Worm (Caenorhabditis elegans) whole organism, young adult: ENCODE data around the gene spp-3.

Experiments
- B0336.3 ChIP-seq: fragments of 200-800 bp; sonication (Bioruptor generic); IDR thresholded peaks from 2 replicates; pipeline ENCODE4 v1.3.6; 2022; ENCODE audit warnings: missing genetic modification characterization, missing compliant biosample characterization
- K11D2.4 ChIP-seq: fragments of 200-800 bp; sonication (Bioruptor generic); IDR thresholded peaks from 2 replicates; pipeline ENCODE4 v1.3.6; 2022; ENCODE audit warnings: missing genetic modification reagents, missing genetic modification characterization, missing compliant biosample characterization
- Y79H2A.3 ChIP-seq: fragments of 200-800 bp; sonication (Bioruptor generic); conservative IDR thresholded peaks from 2 replicates; pipeline ENCODE4 v1.3.6; 2022; ENCODE audit warnings: missing genetic modification reagents, missing genetic modification characterization, missing compliant biosample characterization
- Y95B8A.8 ChIP-seq: fragments of 200-800 bp; sonication (Bioruptor generic); IDR thresholded peaks from 2 replicates; pipeline ENCODE4 v1.3.6; 2022; ENCODE audit warnings: missing genetic modification reagents, missing genetic modification characterization, missing compliant biosample characterization
- akir-1 ChIP-seq: fragments of 200-800 bp; sonication (Bioruptor generic); optimal IDR thresholded peaks from 2 replicates; lab custom pipeline; 2018; ENCODE audit warnings: mild to moderate bottlenecking, missing genetic modification characterization, moderate library complexity, missing compliant biosample characterization
- atf-7 ChIP-seq: sonication (generic microtip); optimal IDR thresholded peaks from 2 replicates; lab custom pipeline; 2017; ENCODE audit warnings: mild to moderate bottlenecking, missing genetic modification characterization, missing compliant biosample characterization
- attf-5 ChIP-seq: fragments of 200-800 bp; sonication (Bioruptor generic); optimal IDR thresholded peaks from 2 replicates; lab custom pipeline; 2018; ENCODE audit warnings: mild to moderate bottlenecking, missing genetic modification characterization, missing compliant biosample characterization
- cebp-1 ChIP-seq, 2 experiments: fragments of 200-800 bp in 1 of 2; sonication (Bioruptor generic) in 1 of 2; sonication (generic microtip) in 1 of 2; IDR thresholded peaks in 1 of 2; optimal IDR thresholded peaks in 1 of 2; 2 replicates each; pipeline versions ENCODE4 v1.3.6 to Lab custom; 2017 to 2022; ENCODE audit warnings: missing compliant biosample characterization in 2 of 2, missing genetic modification characterization in 2 of 2, mild to moderate bottlenecking in 1 of 2, missing genetic modification reagents in 1 of 2, moderate library complexity in 1 of 2
- ceh-79 ChIP-seq: sonication (generic microtip); optimal IDR thresholded peaks from 2 replicates; lab custom pipeline; 2017; ENCODE audit warnings: mild to moderate bottlenecking, missing genetic modification characterization, missing compliant biosample characterization
- dox-1 ChIP-seq: fragments of 200-800 bp; sonication (Bioruptor generic); IDR thresholded peaks from 2 replicates; pipeline ENCODE4 v1.3.6; 2022; ENCODE audit warnings: missing genetic modification reagents, missing genetic modification characterization, missing compliant biosample characterization
- dpff-1 ChIP-seq: sonication (generic microtip); optimal IDR thresholded peaks from 2 replicates; lab custom pipeline; 2017; ENCODE audit warnings: mild to moderate bottlenecking, missing genetic modification characterization, missing compliant biosample characterization
- efl-1 ChIP-seq: fragments of 150-350 bp; optimal IDR thresholded peaks from 2 replicates; lab custom pipeline; 2014; ENCODE audit warnings: missing biosample characterization, missing genetic modification reagents, missing genetic modification characterization
- ets-4 ChIP-seq: fragments of 200-800 bp; sonication (Bioruptor generic); optimal IDR thresholded peaks from 2 replicates; lab custom pipeline; 2018; ENCODE audit warnings: mild to moderate bottlenecking, missing genetic modification characterization, missing compliant biosample characterization
- gei-17 ChIP-seq: fragments of 200-800 bp; sonication (Bioruptor generic); optimal IDR thresholded peaks from 2 replicates; lab custom pipeline; 2018; ENCODE audit warnings: mild to moderate bottlenecking, missing genetic modification characterization, missing compliant biosample characterization
- hlh-26 ChIP-seq: fragments of 200-800 bp; sonication (Bioruptor generic); conservative IDR thresholded peaks from 2 replicates; pipeline ENCODE4 v1.3.6; 2022; ENCODE audit warnings: missing genetic modification reagents, missing genetic modification characterization, missing compliant biosample characterization
- hmg-1.2 ChIP-seq: fragments of 200-800 bp; sonication (Bioruptor generic); IDR thresholded peaks from 2 replicates; pipeline ENCODE4 v1.3.6; 2022; ENCODE audit warnings: missing genetic modification reagents, missing genetic modification characterization, missing compliant biosample characterization
- hsf-1 ChIP-seq: fragments of 200-800 bp; sonication (Bioruptor generic); IDR thresholded peaks from 2 replicates; pipeline ENCODE4 v1.3.6; 2022; ENCODE audit warnings: missing genetic modification reagents, missing genetic modification characterization, missing compliant biosample characterization
- let-607 ChIP-seq, 2 experiments: fragments of 200-800 bp in 1 of 2; sonication (Bioruptor generic) in 1 of 2; sonication (generic microtip) in 1 of 2; optimal IDR thresholded peaks; 2 replicates each; lab custom pipeline; 2016 to 2018; ENCODE audit warnings: mild to moderate bottlenecking in 2 of 2, missing compliant biosample characterization in 2 of 2, missing genetic modification characterization in 2 of 2, moderate library complexity in 2 of 2, missing genotype in 1 of 2
- mcd-1 ChIP-seq: fragments of 200-800 bp; sonication (Bioruptor generic); IDR thresholded peaks from 2 replicates; pipeline ENCODE4 v1.3.6; 2022; ENCODE audit warnings: missing genetic modification reagents, missing genetic modification characterization, missing compliant biosample characterization
- nhr-27 ChIP-seq: fragments of 200-800 bp; sonication (Bioruptor generic); optimal IDR thresholded peaks from 2 replicates; lab custom pipeline; 2018; ENCODE audit warnings: mild to moderate bottlenecking, missing genetic modification characterization, moderate library complexity, missing compliant biosample characterization
- nhr-80 ChIP-seq: sonication (generic microtip); optimal IDR thresholded peaks from 2 replicates; lab custom pipeline; 2016; ENCODE audit warnings: missing genetic modification characterization, missing compliant biosample characterization
- pbrm-1 ChIP-seq: fragments of 200-800 bp; sonication (Bioruptor generic); IDR thresholded peaks from 2 replicates; pipeline ENCODE4 v1.3.6; 2022; ENCODE audit warnings: missing genetic modification reagents, missing genetic modification characterization, missing compliant biosample characterization
- pha-4 ChIP-seq: fragments of 150-350 bp; sonication (generic microtip); optimal IDR thresholded peaks from 2 replicates; lab custom pipeline; 2014; ENCODE audit warnings: missing biosample characterization, missing genetic modification reagents, missing genetic modification characterization
- sdz-38 ChIP-seq: sonication (generic microtip); optimal IDR thresholded peaks from 2 replicates; lab custom pipeline; 2016; ENCODE audit warnings: missing genotype, missing genetic modification characterization, missing compliant biosample characterization
- snpc-3.4 ChIP-seq: sonication (generic microtip); optimal IDR thresholded peaks from 2 replicates; lab custom pipeline; 2017; ENCODE audit warnings: missing genetic modification characterization, mild to moderate bottlenecking, missing compliant biosample characterization, antibody characterized with exemption, moderate library complexity, missing genotype, missing genetic modification reagents
- tbp1 ChIP-seq: fragments of 200-800 bp; sonication (Bioruptor generic); optimal IDR thresholded peaks from 2 replicates; lab custom pipeline; 2018; ENCODE audit warnings: mild to moderate bottlenecking, missing genetic modification characterization, missing compliant biosample characterization
- unc-62 ChIP-seq: fragments of 150-350 bp; optimal IDR thresholded peaks from 2 replicates; lab custom pipeline; 2014; ENCODE audit warnings: missing biosample characterization, missing genetic modification reagents, missing genetic modification characterization
- ztf-22 ChIP-seq: fragments of 200-800 bp; sonication (Bioruptor generic); optimal IDR thresholded peaks from 2 replicates; lab custom pipeline; 2018; ENCODE audit warnings: mild to moderate bottlenecking, missing genetic modification characterization, moderate library complexity, missing compliant biosample characterization
- ztf-25 ChIP-seq: fragments of 200-800 bp; sonication (Bioruptor generic); IDR thresholded peaks from 2 replicates; pipeline ENCODE4 v1.3.6; 2022; ENCODE audit warnings: missing genetic modification reagents, missing genetic modification characterization, missing compliant biosample characterization
- ztf-3 ChIP-seq: fragments of 200-800 bp; sonication (Bioruptor generic); optimal IDR thresholded peaks from 2 replicates; lab custom pipeline; 2018; ENCODE audit warnings: mild to moderate bottlenecking, missing genetic modification characterization, missing compliant biosample characterization

spp-3 gene

DNA sequence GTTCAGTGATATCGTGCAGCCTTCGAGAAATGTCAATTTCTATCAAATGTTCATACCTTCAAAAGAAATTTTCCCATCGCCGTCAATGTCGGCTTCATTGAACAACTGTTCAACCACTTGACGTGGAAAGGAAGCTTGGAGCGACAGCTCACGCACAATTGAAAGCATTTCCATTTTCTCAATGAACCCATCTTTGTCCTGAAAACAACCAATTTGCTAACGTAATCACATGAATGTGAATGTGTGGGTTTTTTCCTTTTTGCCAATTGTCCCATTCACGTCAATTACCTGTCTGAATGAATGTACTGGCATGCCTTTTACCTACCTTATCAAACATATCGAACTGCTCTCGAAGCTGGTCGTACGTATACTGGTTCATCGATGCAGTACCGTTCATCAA is 18.8 kb downstream of the spp-3 start:
- TF ChIP-seq cebp-1 (GFP tag; IDR thresholded peaks at IDR 0.05; lab: Robert Waterston, UW) (no peak), cebp-1 (tag; optimal IDR thresholded peaks at IDR 0.05; lab: Kevin White, UChicago) (peak; percentile 39), pbrm-1 (GFP tag; lab: Robert Waterston, UW) (0 out of 2 replicates have a peak, but pooled peaks have one; percentile 36), hmg-1.2 (GFP tag; lab: Robert Waterston, UW) (0 out of 2 replicates have a peak, but pooled peaks have one; percentile 17), nhr-80 (tag; lab: Kevin White, UChicago) (peak; percentile 96), B0336.3 (GFP tag; lab: Robert Waterston, UW) (peak; percentile 53; the same call in 1 of the 2 replicates), ets-4 (GFP tag; lab: Kevin White, UChicago) (peak; percentile 26), sdz-38 (tag; lab: Kevin White, UChicago) (no peak), ztf-25 (GFP tag; lab: Robert Waterston, UW) (no peak), atf-7 (peak; percentile 44), K11D2.4 (GFP tag; lab: Robert Waterston, UW) (no peak), dox-1 (GFP tag; lab: Robert Waterston, UW) (peak; percentile 60), unc-62 (peak; percentile 29), akir-1 (GFP tag; lab: Kevin White, UChicago) (no peak), let-607 (tag; optimal IDR thresholded peaks at IDR 0.05; lab: Kevin White, UChicago) (peak; percentile 78 to 91), ztf-22 (peak; percentile 53)
- TF ChIP-seq, all 124 proteins: peak for 11

ce11 chrX:7291810-7292209 is 23.3 kb downstream of the spp-3 start, which contains the start of gene lron-7:
lron-7 (plus strand) TSS chrX:7292132.
- TF ChIP-seq ztf-3 (GFP tag; lab: Kevin White, UChicago), result no peak
- TF ChIP-seq mcd-1 (GFP tag; lab: Robert Waterston, UW), result no peak
- no peak for TF ChIP-seq pha-4 (tag; lab: Kevin White, UChicago)
- peak; percentile 65 for TF ChIP-seq nhr-80 (tag; lab: Kevin White, UChicago)

- TF ChIP-seq nhr-27 (tag; lab: Kevin White, UChicago) (no peak), tbp1 (GFP tag; lab: Kevin White, UChicago) (no peak), nhr-80 (tag; lab: Kevin White, UChicago) (peak; percentile 62), atf-7 (peak; percentile 65), unc-62 (peak; percentile 89), ztf-3 (GFP tag; lab: Kevin White, UChicago) (no peak), pha-4 (tag; lab: Kevin White, UChicago) (peak; percentile 68), K11D2.4 (GFP tag; lab: Robert Waterston, UW) (no peak), let-607 (tag; optimal IDR thresholded peaks at IDR 0.05; lab: Kevin White, UChicago) (peak; percentile 74 to 77)
These were observed 24.1 kb downstream of the spp-3 start for ce11 chrX:7290859-7291628.

ce11 chrX:7289565-7289964 is 25.6 kb downstream of the spp-3 start:
- no peak for TF ChIP-seq hsf-1 (GFP tag; lab: Robert Waterston, UW)
- TF ChIP-seq dpff-1 (tag; lab: Kevin White, UChicago), result no peak
- TF ChIP-seq gei-17 (GFP tag; lab: Kevin White, UChicago), result no peak
- TF ChIP-seq efl-1 (GFP tag; lab: Kevin White, UChicago), result no peak
- TF ChIP-seq attf-5 (GFP tag; lab: Kevin White, UChicago), result no peak
- TF ChIP-seq cebp-1 (GFP tag; IDR thresholded peaks at IDR 0.05; lab: Robert Waterston, UW), result no peak
- TF ChIP-seq cebp-1 (tag; optimal IDR thresholded peaks at IDR 0.05; lab: Kevin White, UChicago), result no peak
- no peak for TF ChIP-seq ceh-79 (tag; lab: Kevin White, UChicago)
- TF ChIP-seq tbp1 (GFP tag; lab: Kevin White, UChicago), result no peak
- TF ChIP-seq hlh-26 (GFP tag; lab: Robert Waterston, UW), result no peak
- TF ChIP-seq pha-4 (tag; lab: Kevin White, UChicago), result no peak
- TF ChIP-seq Y79H2A.3 (GFP tag; lab: Robert Waterston, UW), result no peak
- TF ChIP-seq Y95B8A.8 (GFP tag; lab: Robert Waterston, UW), result no peak
- no peak for TF ChIP-seq nhr-80 (tag; lab: Kevin White, UChicago)
- TF ChIP-seq snpc-3.4 (tag; lab: Kevin White, UChicago), result no peak
